Fruit fly (Drosophila melanogaster) whole organism, wandering third instar larva: Measurements from ENCODE around the gene CG45546.

Experiments
- Hr78 ChIP-seq: fragments of >200 bp; optimal IDR thresholded peaks from 2 replicates; lab custom pipeline; 2017; ENCODE audit warnings: missing biosample characterization, missing genetic modification characterization
- Jra ChIP-seq: sonication (Bioruptor generic); optimal IDR thresholded peaks from 2 replicates; lab custom pipeline; 2016; ENCODE audit warnings: missing biosample characterization, missing genetic modification characterization
- Vsx2 ChIP-seq: fragments of 200-300, 225-300 bp; sonication (Bioruptor generic); optimal IDR thresholded peaks from 2 replicates; lab custom pipeline; 2018; ENCODE audit warnings: missing biosample characterization, missing genetic modification characterization; ENCODE audit not compliant: partially characterized antibody
- psq ChIP-seq: fragments of 200-800 bp; sonication (Bioruptor generic); optimal IDR thresholded peaks from 3 replicates; lab custom pipeline; 2017; ENCODE audit warnings: missing biosample characterization, mild to moderate bottlenecking, missing genetic modification characterization, moderate library complexity
- tai ChIP-seq: sonication (Bioruptor generic); optimal IDR thresholded peaks from 2 replicates; lab custom pipeline; 2016; ENCODE audit warnings: missing biosample characterization, missing genetic modification characterization

dm6 chr3R:29362391-29362790, 6.7 kb upstream of the CG45546 start:
- no peak for TF ChIP-seq psq
- no peak for TF ChIP-seq tai (GFP tag; lab: Kevin White, UChicago)
- TF ChIP-seq Jra (GFP tag; lab: Kevin White, UChicago), result no peak
- TF ChIP-seq Hr78 (GFP tag; lab: Kevin White, UChicago), result no peak
- no peak for TF ChIP-seq Vsx2 (GFP tag; lab: Kevin White, UChicago)
